Fruit fly (Drosophila melanogaster) whole organism, embryonic: ENCODE measurements around the gene Gr5a.

Experiments used
- BtbVII ChIP-seq: fragments of 200-800 bp; sonication (Bioruptor generic); optimal IDR thresholded peaks from 3 replicates; lab custom pipeline; 2017; ENCODE audit warnings: missing biosample characterization, mild to moderate bottlenecking, missing genetic modification characterization
- CG10267 ChIP-seq: fragments of 200-800 bp; sonication (Bioruptor generic); optimal IDR thresholded peaks from 2 replicates; lab custom pipeline; 2018; ENCODE audit warnings: missing biosample characterization, mild to moderate bottlenecking, missing genetic modification characterization, moderate library complexity
- CG10431 ChIP-seq: fragments of 200-800 bp; sonication (Bioruptor generic); optimal IDR thresholded peaks from 3 replicates; lab custom pipeline; 2018; ENCODE audit warnings: missing biosample characterization, mild to moderate bottlenecking, missing genetic modification characterization
- CG10979 ChIP-seq: fragments of 200-800 bp; sonication (Bioruptor generic); optimal IDR thresholded peaks from 2 replicates; lab custom pipeline; 2018; ENCODE audit warnings: missing biosample characterization, mild to moderate bottlenecking, missing genetic modification characterization, moderate library complexity
- CG11093 ChIP-seq: fragments of 200-800 bp; sonication (Bioruptor generic); IDR thresholded peaks from 3 replicates; pipeline ENCODE4 v1.3.6; 2022; ENCODE audit warnings: missing biosample characterization, missing genetic modification characterization
- CG12236 ChIP-seq: fragments of 200-800 bp; sonication (Bioruptor generic); optimal IDR thresholded peaks from 2 replicates; lab custom pipeline; 2016; ENCODE audit warnings: missing biosample characterization, missing genetic modification characterization
- CG12744 ChIP-seq: fragments of 200-800 bp; sonication (Bioruptor generic); optimal IDR thresholded peaks from 2 replicates; lab custom pipeline; 2016; ENCODE audit warnings: missing biosample characterization, missing genetic modification characterization
- CG15011 ChIP-seq: fragments of 200-800 bp; sonication (Bioruptor generic); optimal IDR thresholded peaks from 3 replicates; lab custom pipeline; 2018; ENCODE audit warnings: missing biosample characterization, mild to moderate bottlenecking, missing genetic modification characterization
- CG16863 ChIP-seq: fragments of 200-800 bp; sonication (Bioruptor generic); optimal IDR thresholded peaks from 3 replicates; lab custom pipeline; 2016; ENCODE audit warnings: missing biosample characterization, missing genetic modification characterization
- CG17912 ChIP-seq: fragments of 200-800 bp; sonication (Bioruptor generic); optimal IDR thresholded peaks from 2 replicates; lab custom pipeline; 2018; ENCODE audit warnings: missing biosample characterization, mild to moderate bottlenecking, missing genetic modification characterization
- CG2129 ChIP-seq: fragments of 200-800 bp; sonication (Bioruptor generic); IDR thresholded peaks from 2 replicates; pipeline ENCODE4 v1.3.6; 2022; ENCODE audit warnings: missing biosample characterization, missing genetic modification characterization; ENCODE audit not compliant: partially characterized antibody
- CG30431 ChIP-seq: fragments of 200-800 bp; sonication (Bioruptor generic); optimal IDR thresholded peaks from 2 replicates; lab custom pipeline; 2017; ENCODE audit warnings: missing biosample characterization, missing genetic modification characterization
- CG3065 ChIP-seq: fragments of 200-800 bp; sonication (Bioruptor generic); optimal IDR thresholded peaks from 2 replicates; lab custom pipeline; 2016; ENCODE audit warnings: missing biosample characterization, missing genetic modification characterization
- CG3163 ChIP-seq: fragments of 200-800 bp; sonication (Bioruptor generic); optimal IDR thresholded peaks from 3 replicates; lab custom pipeline; 2016; ENCODE audit warnings: missing biosample characterization, missing genetic modification characterization
- CG32532 ChIP-seq: fragments of 200-800 bp; sonication (Bioruptor generic); IDR thresholded peaks from 2 replicates; pipeline ENCODE4 v1.3.6; 2022; ENCODE audit warnings: missing biosample characterization, missing genetic modification characterization
- CG32767 ChIP-seq: fragments of 200-800 bp; sonication (Bioruptor generic); IDR thresholded peaks from 2 replicates; pipeline ENCODE4 v1.3.6; 2022; ENCODE audit warnings: missing biosample characterization, missing genetic modification characterization
- CG4328 ChIP-seq: fragments of 200-800 bp; sonication (Bioruptor generic); optimal IDR thresholded peaks from 3 replicates; lab custom pipeline; 2017; ENCODE audit warnings: missing biosample characterization, missing genetic modification reagents, missing genetic modification characterization
- CG6175 ChIP-seq: fragments of 200-800 bp; sonication (Bioruptor generic); IDR thresholded peaks from 3 replicates; pipeline ENCODE4 v1.3.6; 2022; ENCODE audit warnings: missing biosample characterization, missing genetic modification characterization
- CG6689 ChIP-seq: fragments of 200-800 bp; sonication (Bioruptor generic); IDR thresholded peaks from 2 replicates; pipeline ENCODE4 v1.3.6; 2022; ENCODE audit warnings: missing biosample characterization, missing genetic modification characterization
- CG7357 ChIP-seq: fragments of 200-800 bp; sonication (Bioruptor generic); IDR thresholded peaks from 3 replicates; pipeline ENCODE4 v1.3.6; 2022; ENCODE audit warnings: missing biosample characterization, missing genetic modification characterization
- CG7928 ChIP-seq: fragments of 200-800 bp; sonication (Bioruptor generic); optimal IDR thresholded peaks from 2 replicates; lab custom pipeline; 2017; ENCODE audit warnings: missing biosample characterization, mild to moderate bottlenecking, missing genetic modification characterization
- CG8089 ChIP-seq: fragments of 200-800 bp; sonication (Bioruptor generic); optimal IDR thresholded peaks from 3 replicates; lab custom pipeline; 2016; ENCODE audit warnings: missing biosample characterization, missing genetic modification characterization
- CG8281 ChIP-seq: fragments of 200-800 bp; sonication (Bioruptor generic); optimal IDR thresholded peaks from 2 replicates; lab custom pipeline; 2018; ENCODE audit warnings: missing biosample characterization, mild to moderate bottlenecking, missing genetic modification characterization, moderate library complexity
- CG9609 ChIP-seq: fragments of 200-800 bp; sonication (Bioruptor generic); optimal IDR thresholded peaks from 3 replicates; lab custom pipeline; 2016; ENCODE audit warnings: missing biosample characterization, missing genetic modification characterization
- CG9727 ChIP-seq: fragments of 200-800 bp; sonication (Bioruptor generic); optimal IDR thresholded peaks from 3 replicates; lab custom pipeline; 2017; ENCODE audit warnings: missing biosample characterization, mild to moderate bottlenecking, missing genetic modification characterization
- Dek ChIP-seq: fragments of 200-800 bp; sonication (Bioruptor generic); optimal IDR thresholded peaks from 3 replicates; lab custom pipeline; 2019; ENCODE audit warnings: missing biosample characterization, mild to moderate bottlenecking, missing genetic modification characterization, moderate library complexity
- HHEX ChIP-seq: fragments of 200-800 bp; sonication (Bioruptor generic); optimal IDR thresholded peaks from 3 replicates; lab custom pipeline; 2017; ENCODE audit warnings: missing biosample characterization, mild to moderate bottlenecking, missing genetic modification characterization, missing genetic modification reagents
- Meics ChIP-seq: fragments of 200-800 bp; sonication (Bioruptor generic); optimal IDR thresholded peaks from 2 replicates; lab custom pipeline; 2017; ENCODE audit warnings: missing biosample characterization, mild to moderate bottlenecking, missing genetic modification characterization
- NK7.1 ChIP-seq: fragments of 200-800 bp; sonication (Bioruptor generic); optimal IDR thresholded peaks from 3 replicates; lab custom pipeline; 2016; ENCODE audit warnings: missing biosample characterization, missing genetic modification characterization
- Neu2 ChIP-seq: fragments of 200-800 bp; sonication (Bioruptor generic); optimal IDR thresholded peaks from 3 replicates; lab custom pipeline; 2016; ENCODE audit warnings: missing biosample characterization, missing genetic modification characterization, borderline replicate concordance
- Sox102F ChIP-seq: fragments of 200-800 bp; sonication (Bioruptor generic); optimal IDR thresholded peaks from 2 replicates; lab custom pipeline; 2018; ENCODE audit warnings: missing biosample characterization, mild to moderate bottlenecking, missing genetic modification characterization, moderate library complexity
- aop ChIP-seq: fragments of 200-800 bp; sonication (Bioruptor generic); IDR thresholded peaks from 2 replicates; pipeline ENCODE4 v1.3.6; 2022; ENCODE audit warnings: missing biosample characterization, missing genetic modification characterization
- bbx ChIP-seq: fragments of 200-800 bp; sonication (Bioruptor generic); IDR thresholded peaks from 2 replicates; pipeline ENCODE4 v1.3.6; 2022; ENCODE audit warnings: missing biosample characterization, missing genetic modification characterization; ENCODE audit not compliant: partially characterized antibody
- ci ChIP-seq: fragments of 200-800 bp; sonication (Bioruptor generic); IDR thresholded peaks from 3 replicates; pipeline ENCODE4 v1.3.6; 2022; ENCODE audit warnings: missing biosample characterization, missing genetic modification characterization
- crp ChIP-seq, 2 experiments: fragments of 200-800 bp; sonication (Bioruptor generic); optimal IDR thresholded peaks; 2 replicates in 1 of 2; 3 replicates in 1 of 2; lab custom pipeline; 2017; ENCODE audit warnings: missing biosample characterization in 2 of 2, missing genetic modification characterization in 2 of 2, mild to moderate bottlenecking in 1 of 2, moderate library complexity in 1 of 2
- da ChIP-seq: fragments of 200-800 bp; sonication (Bioruptor generic); optimal IDR thresholded peaks from 2 replicates; lab custom pipeline; 2016; ENCODE audit warnings: missing biosample characterization, missing genetic modification characterization
- dpn ChIP-seq, 2 experiments: fragments of 200-800 bp; sonication (Bioruptor generic); optimal IDR thresholded peaks; 3 replicates each; lab custom pipeline; 2016; ENCODE audit warnings: missing biosample characterization in 2 of 2, missing genetic modification characterization in 2 of 2
- emc ChIP-seq: fragments of 200-800 bp; sonication (Bioruptor generic); optimal IDR thresholded peaks from 2 replicates; lab custom pipeline; 2016; ENCODE audit warnings: missing biosample characterization, missing genetic modification characterization
- en ChIP-seq: fragments of 200-800 bp; sonication (Bioruptor generic); optimal IDR thresholded peaks from 2 replicates; lab custom pipeline; 2016; ENCODE audit warnings: missing biosample characterization, missing genetic modification characterization
- fd96Cb ChIP-seq: fragments of 200-800 bp; sonication (Bioruptor generic); optimal IDR thresholded peaks from 2 replicates; lab custom pipeline; 2018; ENCODE audit warnings: missing biosample characterization, mild to moderate bottlenecking, missing genetic modification characterization, moderate library complexity
- hth ChIP-seq: fragments of >200 bp; optimal IDR thresholded peaks from 2 replicates; lab custom pipeline; 2017; ENCODE audit warnings: inconsistent platforms
- maf-S ChIP-seq: fragments of 200-800 bp; sonication (Bioruptor generic); optimal IDR thresholded peaks from 2 replicates; lab custom pipeline; 2016; ENCODE audit warnings: missing biosample characterization, missing genetic modification characterization
- nerfin-1 ChIP-seq: fragments of 200-800 bp; sonication (Bioruptor generic); optimal IDR thresholded peaks from 3 replicates; lab custom pipeline; 2019; ENCODE audit warnings: missing biosample characterization, mild to moderate bottlenecking, missing genetic modification characterization, moderate library complexity
- repo ChIP-seq: fragments of 200-800 bp; sonication (Bioruptor generic); optimal IDR thresholded peaks from 2 replicates; lab custom pipeline; 2016; ENCODE audit warnings: missing biosample characterization, missing genetic modification characterization
- sc ChIP-seq, 3 experiments: fragments of >200 bp in 2 of 3; fragments of 200-800 bp in 1 of 3; sonication (Bioruptor generic) in 1 of 3; optimal IDR thresholded peaks; 2 replicates in 2 of 3; 3 replicates in 1 of 3; lab custom pipeline; 2017; ENCODE audit warnings: mild to moderate bottlenecking in 1 of 3, missing biosample characterization in 1 of 3, missing genetic modification characterization in 1 of 3, missing genetic modification reagents in 1 of 3
- seq ChIP-seq: fragments of 200-800 bp; sonication (Bioruptor generic); IDR thresholded peaks from 2 replicates; pipeline ENCODE4 v1.3.6; 2022; ENCODE audit warnings: missing biosample characterization, missing genetic modification characterization
- sna ChIP-seq: fragments of 200-800 bp; sonication (Bioruptor generic); IDR thresholded peaks from 2 replicates; pipeline ENCODE4 v1.3.6; 2022; ENCODE audit warnings: missing biosample characterization, missing genetic modification characterization; ENCODE audit not compliant: partially characterized antibody
- sug ChIP-seq: fragments of 200-800 bp; optimal IDR thresholded peaks from 2 replicates; lab custom pipeline; 2019; ENCODE audit warnings: missing biosample characterization, mild to moderate bottlenecking, missing genetic modification characterization, moderate library complexity
- tap ChIP-seq: fragments of 200-800 bp; optimal IDR thresholded peaks from 3 replicates; lab custom pipeline; 2019; ENCODE audit warnings: missing biosample characterization, mild to moderate bottlenecking, missing genetic modification characterization, moderate library complexity
- tna ChIP-seq: fragments of 200-800 bp; sonication (Bioruptor generic); IDR thresholded peaks from 2 replicates; pipeline ENCODE4 v1.3.6; 2022; ENCODE audit warnings: missing biosample characterization, missing genetic modification characterization; ENCODE audit not compliant: partially characterized antibody

Gr5a gene

dm6 chrX:5724744-5725185, 44.3 kb downstream of the Gr5a start (continued):
- TF ChIP-seq CG10431 (GFP tag; lab: Kevin White, UChicago) (no peak), CG12744 (no peak), sc (optimal IDR thresholded peaks at IDR 0.05; lab: Kevin White, UChicago) (no peak), sc (GFP tag; optimal IDR thresholded peaks at IDR 0.05; lab: Kevin White, UChicago) (peak; percentile 65), nerfin-1 (tag; lab: Kevin White, UChicago) (peak; percentile 51), CG32767 (no peak), sug (no peak), NK7.1 (GFP tag; lab: Kevin White, UChicago) (no peak), CG30431 (GFP tag; lab: Kevin White, UChicago) (peak; percentile 17), CG8089 (GFP tag; lab: Kevin White, UChicago) (peak; percentile 35), CG2129 (GFP tag; lab: Robert Waterston, UW) (no peak), Sox102F (GFP tag; lab: Kevin White, UChicago) (peak; percentile 71), repo (GFP tag; lab: Kevin White, UChicago) (peak; percentile 18), maf-S (GFP tag; lab: Kevin White, UChicago) (no peak), fd96Cb (tag; lab: Kevin White, UChicago) (peak; percentile 27), CG7357 (0 out of 3 replicates have a peak, but pooled peaks have one; percentile 36), tap (tag; lab: Kevin White, UChicago) (peak; percentile 44), seq (no peak; the same call in 1 of the 2 replicates), Dek (no peak), bbx (no peak), CG15011 (GFP tag; lab: Kevin White, UChicago) (no peak), CG10979 (tag; lab: Kevin White, UChicago) (peak; percentile 15), CG12236 (GFP tag; lab: Kevin White, UChicago) (peak; percentile 26), Meics (GFP tag; lab: Kevin White, UChicago) (peak; percentile 57), CG10267 (tag; lab: Kevin White, UChicago) (no peak), da (no peak), hth (no peak), dpn (GFP tag; optimal IDR thresholded peaks at IDR 0.05; lab: Kevin White, UChicago) (peak; percentile 32 to 46), CG8281 (tag; lab: Kevin White, UChicago) (peak; percentile 27), CG17912 (GFP tag; lab: Kevin White, UChicago) (no peak), CG9727 (GFP tag; lab: Kevin White, UChicago) (peak; percentile 52), ci (GFP tag; lab: Robert Waterston, UW) (peak; percentile 72), CG6175 (GFP tag; lab: Robert Waterston, UW) (no peak), CG9609 (GFP tag; lab: Kevin White, UChicago) (peak; percentile 7), tna (GFP tag; lab: Robert Waterston, UW) (no peak), CG6689 (peak; percentile 52; the same call in 1 of the 2 replicates), CG16863 (GFP tag; lab: Kevin White, UChicago) (peak; percentile 21), CG4328 (GFP tag; lab: Kevin White, UChicago) (no peak), CG3065 (GFP tag; lab: Kevin White, UChicago) (no peak), sna (GFP tag; lab: Robert Waterston, UW) (no peak), CG7928 (no peak), Neu2 (GFP tag; lab: Kevin White, UChicago) (no peak), en (no peak), crp (GFP tag; optimal IDR thresholded peaks at IDR 0.05; lab: Kevin White, UChicago) (peak in 1 of 2 experiments; percentile 7), emc (GFP tag; lab: Kevin White, UChicago) (no peak), CG32532 (GFP tag; lab: Robert Waterston, UW) (peak; percentile 36; the same call in 1 of the 2 replicates), HHEX (GFP tag; lab: Kevin White, UChicago) (peak; percentile 28), CG11093 (GFP tag; lab: Robert Waterston, UW) (peak; percentile 51; the same call in 1 of the 3 replicates), aop (GFP tag; lab: Robert Waterston, UW) (no peak), BtbVII (GFP tag; lab: Kevin White, UChicago) (no peak), CG3163 (GFP tag; lab: Kevin White, UChicago) (no peak)
